Fruit fly (Drosophila melanogaster) whole organism, embryonic: ENCODE measurements around the gene Gart.

Source experiments
- Awh ChIP-seq: fragments of 200-800 bp; sonication (Bioruptor generic); IDR thresholded peaks from 2 replicates; pipeline ENCODE4, ENCODE4 v1.3.6; 2022; ENCODE audit warnings: missing biosample characterization, missing genetic modification characterization
- CG10147 ChIP-seq: fragments of 200-800 bp; sonication (Bioruptor generic); optimal IDR thresholded peaks from 2 replicates; lab custom pipeline; 2019; ENCODE audit warnings: missing biosample characterization, mild to moderate bottlenecking, missing genetic modification characterization, moderate library complexity
- CG10274 ChIP-seq: fragments of 200-800 bp; sonication (Bioruptor generic); optimal IDR thresholded peaks from 3 replicates; lab custom pipeline; 2017; ENCODE audit warnings: missing biosample characterization, mild to moderate bottlenecking, missing genetic modification characterization
- CG14710 ChIP-seq: fragments of 200-800 bp; sonication (Bioruptor generic); optimal IDR thresholded peaks from 3 replicates; lab custom pipeline; 2019; ENCODE audit warnings: missing biosample characterization, mild to moderate bottlenecking, missing genetic modification characterization, moderate library complexity
- CG16779 ChIP-seq: fragments of 200-800 bp; sonication (Bioruptor generic); IDR thresholded peaks from 2 replicates; pipeline ENCODE4 v1.3.6; 2022; ENCODE audit warnings: missing biosample characterization, missing genetic modification characterization
- CG2875 ChIP-seq: fragments of 200-800 bp; sonication (Bioruptor generic); optimal IDR thresholded peaks from 2 replicates; lab custom pipeline; 2017; ENCODE audit warnings: missing biosample characterization, mild to moderate bottlenecking, missing genetic modification characterization, missing genetic modification reagents
- CG31388 ChIP-seq: fragments of 200-800 bp; sonication (Bioruptor generic); optimal IDR thresholded peaks from 2 replicates; lab custom pipeline; 2016; ENCODE audit warnings: missing biosample characterization, missing genetic modification characterization
- CG3163 ChIP-seq: fragments of 200-800 bp; sonication (Bioruptor generic); optimal IDR thresholded peaks from 3 replicates; lab custom pipeline; 2016; ENCODE audit warnings: missing biosample characterization, missing genetic modification characterization
- CG32767 ChIP-seq: fragments of 200-800 bp; sonication (Bioruptor generic); IDR thresholded peaks from 2 replicates; pipeline ENCODE4 v1.3.6; 2022; ENCODE audit warnings: missing biosample characterization, missing genetic modification characterization
- CG3407 ChIP-seq: fragments of 200-800 bp; sonication (Bioruptor generic); optimal IDR thresholded peaks from 2 replicates; lab custom pipeline; 2018; ENCODE audit warnings: missing biosample characterization, mild to moderate bottlenecking, missing genetic modification characterization
- CG5245 ChIP-seq: fragments of 200-800 bp; sonication (Bioruptor generic); optimal IDR thresholded peaks from 3 replicates; lab custom pipeline; 2016; ENCODE audit warnings: missing biosample characterization, missing genetic modification characterization
- CG7271 ChIP-seq: fragments of 200-800 bp; sonication (Bioruptor generic); optimal IDR thresholded peaks from 2 replicates; lab custom pipeline; 2018; ENCODE audit warnings: missing biosample characterization, mild to moderate bottlenecking, missing genetic modification characterization, moderate library complexity
- CG7556 ChIP-seq: fragments of 200-800 bp; sonication (Bioruptor generic); optimal IDR thresholded peaks from 2 replicates; lab custom pipeline; 2017; ENCODE audit warnings: missing biosample characterization, mild to moderate bottlenecking, missing genetic modification characterization
- CG7928 ChIP-seq: fragments of 200-800 bp; sonication (Bioruptor generic); optimal IDR thresholded peaks from 2 replicates; lab custom pipeline; 2017; ENCODE audit warnings: missing biosample characterization, mild to moderate bottlenecking, missing genetic modification characterization
- CG8290 ChIP-seq, 3 experiments: fragments of 200-800 bp; sonication (Bioruptor generic); optimal IDR thresholded peaks; 2 replicates each; lab custom pipeline; 2016 to 2019; ENCODE audit warnings: missing biosample characterization in 3 of 3, missing genetic modification characterization in 3 of 3, mild to moderate bottlenecking in 2 of 3, moderate library complexity in 1 of 3
- CG8924 ChIP-seq: fragments of 200-800 bp; optimal IDR thresholded peaks from 3 replicates; lab custom pipeline; 2019; ENCODE audit warnings: missing biosample characterization, mild to moderate bottlenecking, missing genetic modification characterization, moderate library complexity
- D ChIP-seq, 2 experiments: fragments of 200-800 bp in 1 of 2; fragments of >200 bp in 1 of 2; sonication (Bioruptor generic) in 1 of 2; optimal IDR thresholded peaks; 2 replicates in 1 of 2; 3 replicates in 1 of 2; lab custom pipeline; 2017; ENCODE audit warnings: mild to moderate bottlenecking in 1 of 2, missing biosample characterization in 1 of 2, missing genetic modification characterization in 1 of 2, missing genetic modification reagents in 1 of 2
- Dip3 ChIP-seq: fragments of 200-800 bp; sonication (Bioruptor generic); optimal IDR thresholded peaks from 3 replicates; lab custom pipeline; 2016; ENCODE audit warnings: missing biosample characterization, missing genetic modification characterization
- Doc2 ChIP-seq: fragments of 200-800 bp; sonication (Bioruptor generic); IDR thresholded peaks from 2 replicates; pipeline ENCODE4 v1.3.6; 2022; ENCODE audit warnings: missing biosample characterization, missing genetic modification characterization
- E2f1 ChIP-seq: fragments of 200-800 bp; sonication (Bioruptor generic); IDR thresholded peaks from 2 replicates; pipeline ENCODE4 v1.3.6; 2022; ENCODE audit warnings: missing biosample characterization, missing genetic modification characterization
- Fer3 ChIP-seq: fragments of 200-800 bp; sonication (Bioruptor generic); optimal IDR thresholded peaks from 2 replicates; lab custom pipeline; 2018; ENCODE audit warnings: missing biosample characterization, mild to moderate bottlenecking, missing genetic modification characterization, moderate library complexity
- HHEX ChIP-seq: fragments of 200-800 bp; sonication (Bioruptor generic); optimal IDR thresholded peaks from 3 replicates; lab custom pipeline; 2017; ENCODE audit warnings: missing biosample characterization, mild to moderate bottlenecking, missing genetic modification characterization, missing genetic modification reagents
- Hmr ChIP-seq: fragments of 200-800 bp; sonication (Bioruptor generic); optimal IDR thresholded peaks from 3 replicates; lab custom pipeline; 2017; ENCODE audit warnings: mild to moderate bottlenecking, missing biosample characterization, missing genetic modification reagents, missing genetic modification characterization
- Max ChIP-seq: fragments of 200-800 bp; sonication (Bioruptor generic); optimal IDR thresholded peaks from 2 replicates; lab custom pipeline; 2016; ENCODE audit warnings: missing biosample characterization, mild to moderate bottlenecking, missing genetic modification characterization
- Opbp ChIP-seq: fragments of 200-800 bp; sonication (Bioruptor generic); IDR thresholded peaks from 3 replicates; pipeline ENCODE4 v1.3.6; 2022; ENCODE audit warnings: missing biosample characterization, missing genetic modification characterization; ENCODE audit not compliant: partially characterized antibody
- Rfx ChIP-seq: fragments of 200-800 bp; sonication (Bioruptor generic); IDR thresholded peaks from 2 replicates; pipeline ENCODE4 v1.3.6; 2022; ENCODE audit warnings: missing biosample characterization, missing genetic modification characterization
- Six4 ChIP-seq: fragments of 200-800 bp; sonication (Bioruptor generic); optimal IDR thresholded peaks from 2 replicates; lab custom pipeline; 2016; ENCODE audit warnings: missing biosample characterization, missing genetic modification characterization
- Sry-δ ChIP-seq: fragments of 200-800 bp; sonication (Bioruptor generic); optimal IDR thresholded peaks from 2 replicates; lab custom pipeline; 2016; ENCODE audit warnings: missing biosample characterization, missing genetic modification characterization
- Tbp ChIP-seq: fragments of >200 bp; optimal IDR thresholded peaks from 2 replicates; lab custom pipeline; 2018; ENCODE audit warnings: missing biosample characterization, missing genetic modification characterization
- ab ChIP-seq: fragments of 200-800 bp; sonication (Bioruptor generic); optimal IDR thresholded peaks from 2 replicates; lab custom pipeline; 2016; ENCODE audit warnings: missing biosample characterization, missing genetic modification characterization
- bbx ChIP-seq: fragments of 200-800 bp; sonication (Bioruptor generic); IDR thresholded peaks from 2 replicates; pipeline ENCODE4 v1.3.6; 2022; ENCODE audit warnings: missing biosample characterization, missing genetic modification characterization; ENCODE audit not compliant: partially characterized antibody
- bsh ChIP-seq, 2 experiments: fragments of 200-800 bp; sonication (Bioruptor generic); optimal IDR thresholded peaks; 2 replicates each; lab custom pipeline; 2017 to 2018; ENCODE audit warnings: mild to moderate bottlenecking in 2 of 2, missing biosample characterization in 2 of 2, missing genetic modification characterization in 2 of 2, moderate library complexity in 1 of 2
- chm ChIP-seq: fragments of 200-800 bp; sonication (Bioruptor generic); IDR thresholded peaks from 2 replicates; pipeline ENCODE4 v1.3.6; 2022; ENCODE audit warnings: missing biosample characterization, missing genetic modification characterization
- fd64A ChIP-seq: fragments of 200-800 bp; sonication (Bioruptor generic); optimal IDR thresholded peaks from 3 replicates; lab custom pipeline; 2018; ENCODE audit warnings: missing biosample characterization, mild to moderate bottlenecking, missing genetic modification characterization
- gfzf ChIP-seq: fragments of 200-800 bp; sonication (Bioruptor generic); optimal IDR thresholded peaks from 2 replicates; lab custom pipeline; 2016; ENCODE audit warnings: missing biosample characterization, mild to moderate bottlenecking, missing genetic modification characterization, moderate library complexity
- grn ChIP-seq: fragments of 200-800 bp; sonication (Bioruptor generic); optimal IDR thresholded peaks from 3 replicates; lab custom pipeline; 2017; ENCODE audit warnings: missing biosample characterization, missing genetic modification characterization
- lbe ChIP-seq: fragments of 200-800 bp; sonication (Bioruptor generic); optimal IDR thresholded peaks from 2 replicates; lab custom pipeline; 2016; ENCODE audit warnings: missing biosample characterization, mild to moderate bottlenecking, missing genetic modification characterization
- lov ChIP-seq, 2 experiments: fragments of 200-800 bp in 1 of 2; fragments of >200 bp in 1 of 2; sonication (Bioruptor generic) in 1 of 2; IDR thresholded peaks in 1 of 2; optimal IDR thresholded peaks in 1 of 2; 2 replicates in 1 of 2; 3 replicates in 1 of 2; pipeline versions ENCODE4 v1.3.6 to Lab custom; 2017 to 2022; ENCODE audit warnings: missing biosample characterization in 1 of 2, missing genetic modification characterization in 1 of 2
- salm ChIP-seq: fragments of 200-800 bp; sonication (Bioruptor generic); optimal IDR thresholded peaks from 2 replicates; lab custom pipeline; 2018; ENCODE audit warnings: missing biosample characterization, mild to moderate bottlenecking, missing genetic modification characterization
- schlank ChIP-seq: fragments of 200-800 bp; sonication (Bioruptor generic); optimal IDR thresholded peaks from 2 replicates; lab custom pipeline; 2018; ENCODE audit warnings: missing biosample characterization, mild to moderate bottlenecking, missing genetic modification characterization
- slbo ChIP-seq: fragments of 200-800 bp; sonication (Bioruptor generic); IDR thresholded peaks from 2 replicates; pipeline ENCODE4 v1.3.6; 2022; ENCODE audit warnings: missing biosample characterization, missing genetic modification characterization
- sr ChIP-seq: fragments of 200-800 bp; sonication (Bioruptor generic); IDR thresholded peaks from 3 replicates; pipeline ENCODE4 v1.3.6; 2022; ENCODE audit warnings: missing biosample characterization, missing genetic modification characterization
- stwl ChIP-seq: fragments of 200-800 bp; sonication (Bioruptor generic); optimal IDR thresholded peaks from 3 replicates; lab custom pipeline; 2018; ENCODE audit warnings: missing biosample characterization, mild to moderate bottlenecking, missing genetic modification characterization, moderate library complexity
- toy ChIP-seq: fragments of 200-800 bp; sonication (Bioruptor generic); IDR thresholded peaks from 2 replicates; pipeline ENCODE4 v1.3.6; 2022; ENCODE audit warnings: missing biosample characterization, missing genetic modification characterization
- usp ChIP-seq: fragments of >200 bp; optimal IDR thresholded peaks from 2 replicates; lab custom pipeline; 2017; ENCODE audit warnings: missing biosample characterization, missing genetic modification characterization
- vfl ChIP-seq: fragments of 200-800 bp; sonication (Bioruptor generic); optimal IDR thresholded peaks from 2 replicates; lab custom pipeline; 2016; ENCODE audit warnings: missing biosample characterization, missing genetic modification characterization
- vvl ChIP-seq: fragments of 200-800 bp; sonication (Bioruptor generic); IDR thresholded peaks from 2 replicates; pipeline ENCODE4 v1.3.6; 2022; ENCODE audit warnings: missing biosample characterization, missing genetic modification characterization
- wek ChIP-seq: fragments of 200-800 bp; sonication (Bioruptor generic); optimal IDR thresholded peaks from 3 replicates; lab custom pipeline; 2018; ENCODE audit warnings: missing biosample characterization, mild to moderate bottlenecking, missing genetic modification characterization, moderate library complexity

Gene Gart

DNA sequence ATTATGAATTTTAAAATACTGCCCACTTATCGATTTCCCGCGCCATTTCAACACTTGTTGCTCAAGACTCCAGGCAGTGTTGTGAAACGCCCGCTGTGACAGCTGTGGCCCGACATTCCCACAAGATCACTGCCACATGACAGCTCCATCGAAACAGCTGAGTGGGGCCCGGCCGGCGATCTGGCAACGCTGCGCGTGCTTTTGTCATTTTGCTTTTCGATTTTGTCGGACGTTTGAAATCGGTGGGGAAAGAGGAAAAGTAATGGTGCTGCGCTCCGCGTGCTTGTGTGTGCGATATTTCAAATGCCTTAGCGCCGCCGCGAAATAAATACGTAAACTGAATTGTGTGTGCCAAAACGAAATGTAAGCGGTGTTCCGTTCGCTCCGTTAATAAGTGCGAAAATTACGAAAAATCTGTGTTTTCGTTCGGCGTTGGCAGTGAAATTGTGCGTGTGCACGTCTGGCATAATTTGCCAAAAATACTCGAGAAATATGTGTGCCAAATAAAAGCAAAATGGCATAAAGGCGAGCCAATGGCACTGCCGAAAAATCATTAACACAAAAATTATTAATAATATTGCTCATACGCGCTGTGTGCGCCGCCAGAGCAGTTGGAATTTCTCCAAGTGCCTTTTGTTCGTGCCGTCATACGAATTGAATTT is 18.6 kb upstream of the Gart start (continued):
- TF ChIP-seq salm (tag; lab: Kevin White, UChicago) (no peak), CG7556 (peak; percentile 64), Sry-δ (GFP tag; lab: Kevin White, UChicago) (peak; percentile 72), Hmr (peak; percentile 79), D (optimal IDR thresholded peaks at IDR 0.05; lab: Kevin White, UChicago) (no peak), D (GFP tag; optimal IDR thresholded peaks at IDR 0.05; lab: Kevin White, UChicago) (no peak), usp (GFP tag; lab: Kevin White, UChicago) (no peak), Max (peak; percentile 36), ab (no peak), Rfx (GFP tag; lab: Robert Waterston, UW) (peak; percentile 82), bbx (GFP tag; lab: Robert Waterston, UW) (peak; percentile 77), CG7271 (no peak), HHEX (peak; percentile 51), Fer3 (tag; lab: Kevin White, UChicago) (no peak), chm (GFP tag; lab: Robert Waterston, UW) (peak; percentile 64), gfzf (peak; percentile 27), Doc2 (no peak), slbo (GFP tag; lab: Robert Waterston, UW) (peak; percentile 75), grn (GFP tag; lab: Kevin White, UChicago) (no peak), bsh (GFP tag; optimal IDR thresholded peaks at IDR 0.05; lab: Kevin White, UChicago) (peak in 1 of 2 experiments; percentile 28), CG7928 (GFP tag; lab: Kevin White, UChicago) (peak; percentile 39), lov (optimal IDR thresholded peaks at IDR 0.05; lab: Kevin White, UChicago) (no peak), lov (GFP tag; IDR thresholded peaks at IDR 0.05; lab: Robert Waterston, UW) (0 out of 3 replicates have a peak, but pooled peaks have one; percentile 59), CG14710 (tag; lab: Kevin White, UChicago) (peak; percentile 61), vfl (GFP tag; lab: Kevin White, UChicago) (peak; percentile 34), wek (GFP tag; lab: Kevin White, UChicago) (no peak), CG8290 (GFP tag; optimal IDR thresholded peaks at IDR 0.05; lab: Kevin White, UChicago) (peak; percentile 1), CG8290 (tag; optimal IDR thresholded peaks at IDR 0.05; lab: Kevin White, UChicago) (peak in 1 of 2 experiments; percentile 89), CG16779 (GFP tag; lab: Robert Waterston, UW) (peak; percentile 58), toy (GFP tag; lab: Robert Waterston, UW) (no peak), sr (GFP tag; lab: Robert Waterston, UW) (peak; percentile 6; the same call in 1 of the 3 replicates), CG2875 (GFP tag; lab: Kevin White, UChicago) (no peak), Opbp (GFP tag; lab: Robert Waterston, UW) (peak; percentile 70; the same call in 2 of the 3 replicates), CG5245 (GFP tag; lab: Kevin White, UChicago) (no peak), CG8924 (tag; lab: Kevin White, UChicago) (peak; percentile 44), vvl (GFP tag; lab: Robert Waterston, UW) (peak; percentile 58), CG31388 (no peak), lbe (peak; percentile 44), CG3407 (no peak), CG10274 (GFP tag; lab: Kevin White, UChicago) (peak; percentile 34), stwl (tag; lab: Kevin White, UChicago) (peak; percentile 86), Dip3 (no peak), fd64A (GFP tag; lab: Kevin White, UChicago) (no peak), Six4 (peak; percentile 3), E2f1 (GFP tag; lab: Robert Waterston, UW) (peak; percentile 6), schlank (peak; percentile 56), CG10147 (peak; percentile 31), Awh (GFP tag; lab: Robert Waterston, UW) (no peak; the same call in 1 of the 2 replicates), CG32767 (GFP tag; lab: Robert Waterston, UW) (peak; percentile 27; the same call in 1 of the 2 replicates), Tbp (no peak), CG3163 (GFP tag; lab: Kevin White, UChicago) (no peak)
